Worm (Caenorhabditis elegans): ENCODE measurements around the gene C46G7.2.

The C46G7.2 gene

DNA sequence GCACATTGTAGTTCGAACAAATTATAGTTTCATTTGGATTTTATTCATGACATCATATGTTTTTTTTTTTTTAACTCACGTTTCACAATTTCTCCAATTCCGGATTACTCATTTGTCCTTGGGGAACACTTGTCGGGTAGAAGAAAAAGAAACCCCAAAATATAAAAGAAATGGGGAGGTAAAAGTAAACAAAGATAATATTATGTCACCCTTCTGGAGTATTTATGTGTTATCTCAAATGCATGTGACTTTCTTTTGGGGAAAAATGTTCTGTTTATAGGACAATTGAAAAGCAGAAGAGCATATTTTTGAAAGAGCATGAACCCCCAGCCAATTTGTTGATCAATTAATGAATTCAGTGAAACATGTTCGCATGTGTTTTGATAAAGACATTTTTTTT, 36.9 kb downstream of the C46G7.2 start:
- no peak for TF ChIP-seq nhr-237 (tag; optimal IDR thresholded peaks at IDR 0.05)
- peak; percentile 2 for TF ChIP-seq crh-2 (tag; optimal IDR thresholded peaks at IDR 0.05)

ce11 chrIV:6053436-6053835, 38.4 kb downstream of the C46G7.2 start:
- TF ChIP-seq aly-2 (tag; optimal IDR thresholded peaks at IDR 0.05) (no peak), Y55F3AM.14 (GFP tag; optimal IDR thresholded peaks at IDR 0.05) (no peak), unc-39 (tag; optimal IDR thresholded peaks at IDR 0.05) (no peak), crh-2 (tag; optimal IDR thresholded peaks at IDR 0.05) (peak; percentile 11), ama-1 (optimal IDR thresholded peaks at IDR 0.05) (no peak), unc-55 (GFP tag; optimal IDR thresholded peaks at IDR 0.05) (peak; percentile 40), lin-11 (tag; optimal IDR thresholded peaks at IDR 0.05) (no peak), mab-5 (tag; optimal IDR thresholded peaks at IDR 0.05) (no peak), egl-27 (tag; optimal IDR thresholded peaks at IDR 0.05) (no peak), F13H6.1 (tag; optimal IDR thresholded peaks at IDR 0.05) (peak; percentile 4), ceh-16 (tag; optimal IDR thresholded peaks at IDR 0.05) (no peak), nhr-237 (tag; optimal IDR thresholded peaks at IDR 0.05) (no peak), nhr-10 (tag; optimal IDR thresholded peaks at IDR 0.05) (no peak), sma-9 (GFP tag; optimal IDR thresholded peaks at IDR 0.05) (peak; percentile 39), sma-9 (tag; optimal IDR thresholded peaks at IDR 0.05) (no peak), R02D3.7 (tag; optimal IDR thresholded peaks at IDR 0.05) (no peak), nhr-129 (tag; optimal IDR thresholded peaks at IDR 0.05) (peak; percentile 15), sem-4 (tag; optimal IDR thresholded peaks at IDR 0.05) (no peak), unc-62 (GFP tag; optimal IDR thresholded peaks at IDR 0.05) (no peak), skn-1 (tag; optimal IDR thresholded peaks at IDR 0.05) (no peak), ceh-82 (tag; optimal IDR thresholded peaks at IDR 0.05) (no peak), ztf-1 (GFP tag; conservative IDR thresholded peaks at IDR 0.05) (no peak), nhr-6 (tag; optimal IDR thresholded peaks at IDR 0.05) (no peak), C34F6.9 (tag; optimal IDR thresholded peaks at IDR 0.05) (peak; percentile 31), blmp-1 (tag; optimal IDR thresholded peaks at IDR 0.05; ENCODE audit: insufficient read depth) (no peak), snpc-4 (tag; optimal IDR thresholded peaks at IDR 0.05) (no peak), nhr-12 (tag; optimal IDR thresholded peaks at IDR 0.05) (no peak), fos-1 (tag; optimal IDR thresholded peaks at IDR 0.05) (no peak), lsy-2 (tag; optimal IDR thresholded peaks at IDR 0.05) (peak in 1 of 2 experiments; percentile 22), gmeb-1 (tag; optimal IDR thresholded peaks at IDR 0.05) (no peak), nhr-23 (tag; optimal IDR thresholded peaks at IDR 0.05) (no peak), ztf-4 (tag; optimal IDR thresholded peaks at IDR 0.05) (no peak), mdl-1 (tag; optimal IDR thresholded peaks at IDR 0.05) (no peak), nhr-21 (tag; optimal IDR thresholded peaks at IDR 0.05) (no peak), alr-1 (tag; optimal IDR thresholded peaks at IDR 0.05) (no peak), lin-13 (GFP tag; optimal IDR thresholded peaks at IDR 0.05) (no peak), ZK546.5 (tag; optimal IDR thresholded peaks at IDR 0.05) (no peak), sma-3 (GFP tag; optimal IDR thresholded peaks at IDR 0.05) (no peak), mbf-1 (tag; optimal IDR thresholded peaks at IDR 0.05) (no peak), nhr-11 (tag; optimal IDR thresholded peaks at IDR 0.05) (no peak)

ce11 chrIV:6054833-6055232, 39.8 kb downstream of the C46G7.2 start:
- no peak for TF ChIP-seq mab-5 (tag; optimal IDR thresholded peaks at IDR 0.05)
- TF ChIP-seq nhr-237 (tag; optimal IDR thresholded peaks at IDR 0.05): no peak
- no peak for TF ChIP-seq F13H6.1 (tag; optimal IDR thresholded peaks at IDR 0.05)
- no peak for TF ChIP-seq sma-3 (GFP tag; optimal IDR thresholded peaks at IDR 0.05)
- TF ChIP-seq sma-9 (GFP tag; optimal IDR thresholded peaks at IDR 0.05): peak; percentile 33
- TF ChIP-seq sma-9 (tag; optimal IDR thresholded peaks at IDR 0.05): no peak

ce11 chrIV:6059702-6060101, 44.7 kb downstream of the C46G7.2 start:
- TF ChIP-seq aly-2 (tag; optimal IDR thresholded peaks at IDR 0.05) (no peak), nhr-12 (tag; optimal IDR thresholded peaks at IDR 0.05) (no peak), unc-55 (GFP tag; optimal IDR thresholded peaks at IDR 0.05) (no peak), blmp-1 (tag; optimal IDR thresholded peaks at IDR 0.05; ENCODE audit: insufficient read depth) (no peak), R02D3.7 (tag; optimal IDR thresholded peaks at IDR 0.05) (no peak), ceh-16 (tag; optimal IDR thresholded peaks at IDR 0.05) (no peak), ztf-11 (tag; optimal IDR thresholded peaks at IDR 0.05) (no peak), nhr-10 (tag; optimal IDR thresholded peaks at IDR 0.05) (no peak), egl-27 (tag; optimal IDR thresholded peaks at IDR 0.05) (no peak), lin-11 (tag; optimal IDR thresholded peaks at IDR 0.05) (no peak), ztf-1 (GFP tag; conservative IDR thresholded peaks at IDR 0.05) (no peak), alr-1 (tag; optimal IDR thresholded peaks at IDR 0.05) (no peak), skn-1 (tag; optimal IDR thresholded peaks at IDR 0.05) (no peak), unc-39 (tag; optimal IDR thresholded peaks at IDR 0.05) (no peak), ztf-4 (tag; optimal IDR thresholded peaks at IDR 0.05) (no peak), F13H6.1 (tag; optimal IDR thresholded peaks at IDR 0.05) (no peak), elt-3 (tag; optimal IDR thresholded peaks at IDR 0.05) (no peak), sma-9 (GFP tag; optimal IDR thresholded peaks at IDR 0.05) (no peak), sma-9 (tag; optimal IDR thresholded peaks at IDR 0.05) (no peak)
